Fruit fly (Drosophila melanogaster) whole organism, prepupa: ENCODE results near the gene TTLL15.

Experiments used
- Blimp-1 ChIP-seq: fragments of 200-800 bp; sonication (Bioruptor generic); optimal IDR thresholded peaks from 3 replicates; lab custom pipeline; 2017; ENCODE audit warnings: missing biosample characterization, missing genetic modification characterization, mild to moderate bottlenecking, moderate library complexity, missing genetic modification reagents
- CG10631 ChIP-seq: fragments of 200-800 bp; sonication (Bioruptor generic); optimal IDR thresholded peaks from 2 replicates; lab custom pipeline; 2016; ENCODE audit warnings: missing biosample characterization, missing genetic modification characterization
- CG10669 ChIP-seq: fragments of 200-800 bp; sonication (Bioruptor generic); optimal IDR thresholded peaks from 3 replicates; lab custom pipeline; 2018; ENCODE audit warnings: missing biosample characterization, mild to moderate bottlenecking, missing genetic modification characterization, moderate library complexity
- CG11294 ChIP-seq: fragments of 200-800 bp; sonication (Bioruptor generic); IDR thresholded peaks from 2 replicates; pipeline ENCODE4 v1.3.6; 2022; ENCODE audit warnings: missing biosample characterization, missing genetic modification characterization
- CG11762 ChIP-seq: fragments of 200-800 bp; sonication (Bioruptor generic); optimal IDR thresholded peaks from 3 replicates; lab custom pipeline; 2016; ENCODE audit warnings: missing biosample characterization, missing genetic modification characterization; ENCODE audit not compliant: insufficient read depth
- CG15336 ChIP-seq: fragments of 200-800 bp; sonication (Bioruptor generic); IDR thresholded peaks from 2 replicates; pipeline ENCODE4 v1.3.6; 2022; ENCODE audit warnings: missing biosample characterization, missing genetic modification characterization
- CG16779 ChIP-seq: fragments of 200-800 bp; sonication (Bioruptor generic); optimal IDR thresholded peaks from 3 replicates; lab custom pipeline; 2017; ENCODE audit warnings: missing biosample characterization, mild to moderate bottlenecking, missing genetic modification characterization
- CG3032 ChIP-seq: fragments of 200-800 bp; optimal IDR thresholded peaks from 2 replicates; lab custom pipeline; 2019; ENCODE audit warnings: missing biosample characterization, mild to moderate bottlenecking, missing genetic modification characterization, moderate library complexity
- CG32006 ChIP-seq: fragments of 200-800 bp; sonication (Bioruptor generic); optimal IDR thresholded peaks from 3 replicates; lab custom pipeline; 2017; ENCODE audit warnings: missing biosample characterization, mild to moderate bottlenecking, missing genetic modification characterization
- CG3919 ChIP-seq: fragments of 200-800 bp; sonication (Bioruptor generic); optimal IDR thresholded peaks from 3 replicates; lab custom pipeline; 2016; ENCODE audit warnings: missing biosample characterization, missing genetic modification characterization
- CG4318 ChIP-seq: fragments of 200-800 bp; sonication (Bioruptor generic); optimal IDR thresholded peaks from 3 replicates; lab custom pipeline; 2017; ENCODE audit warnings: missing biosample characterization, mild to moderate bottlenecking, missing genetic modification characterization
- CG6163 ChIP-seq: fragments of 200-800 bp; sonication (Bioruptor generic); IDR thresholded peaks from 3 replicates; pipeline ENCODE4 v1.3.6; 2022; ENCODE audit warnings: missing biosample characterization, missing genetic modification characterization
- CG6276 ChIP-seq: fragments of 200-800 bp; sonication (Bioruptor generic); optimal IDR thresholded peaks from 2 replicates; lab custom pipeline; 2017; ENCODE audit warnings: missing biosample characterization, mild to moderate bottlenecking, missing genetic modification characterization
- CG6792 ChIP-seq: fragments of 200-800 bp; sonication (Bioruptor generic); optimal IDR thresholded peaks from 3 replicates; lab custom pipeline; 2016; ENCODE audit warnings: missing biosample characterization, missing genetic modification characterization
- CG6808 ChIP-seq: fragments of 200-800 bp; sonication (Bioruptor generic); optimal IDR thresholded peaks from 3 replicates; lab custom pipeline; 2017; ENCODE audit warnings: missing biosample characterization, missing genetic modification characterization, mild to moderate bottlenecking, moderate library complexity, missing genetic modification reagents
- CG6854 ChIP-seq: fragments of 200-800 bp; sonication (Bioruptor generic); optimal IDR thresholded peaks from 2 replicates; lab custom pipeline; 2017; ENCODE audit warnings: missing biosample characterization, mild to moderate bottlenecking, missing genetic modification characterization
- CG8119 ChIP-seq: fragments of 200-800 bp; sonication (Bioruptor generic); IDR thresholded peaks from 3 replicates; pipeline ENCODE4 v1.3.6; 2022; ENCODE audit warnings: missing biosample characterization, missing genetic modification characterization
- CG8632 ChIP-seq: fragments of 200-800 bp; sonication (Bioruptor generic); optimal IDR thresholded peaks from 3 replicates; lab custom pipeline; 2016; ENCODE audit warnings: missing biosample characterization, missing genetic modification characterization
- Eip75B ChIP-seq: fragments of 200-800 bp; sonication (Bioruptor generic); optimal IDR thresholded peaks from 3 replicates; lab custom pipeline; 2016; ENCODE audit warnings: missing biosample characterization, missing genetic modification characterization
- Eip78C ChIP-seq: fragments of 200-800 bp; sonication (Bioruptor generic); peaks from one replicate; lab custom pipeline; 2016; ENCODE audit warnings: missing biosample characterization, missing genetic modification characterization
- Ets21C ChIP-seq: fragments of 200-800 bp; sonication (Bioruptor generic); optimal IDR thresholded peaks from 3 replicates; lab custom pipeline; 2016; ENCODE audit warnings: missing biosample characterization, missing genetic modification characterization
- Ets96B ChIP-seq: fragments of 200-800 bp; optimal IDR thresholded peaks from 2 replicates; lab custom pipeline; 2019; ENCODE audit warnings: missing biosample characterization, mild to moderate bottlenecking, missing genetic modification characterization, moderate library complexity
- Gug ChIP-seq: fragments of 200-800 bp; sonication (Bioruptor generic); IDR thresholded peaks from 2 replicates; pipeline ENCODE4 v1.3.6; 2022; ENCODE audit warnings: missing biosample characterization, missing genetic modification characterization
- Hr38 ChIP-seq: sonication (Bioruptor generic); optimal IDR thresholded peaks from 2 replicates; lab custom pipeline; 2016; ENCODE audit warnings: missing biosample characterization, missing genetic modification characterization
- Hr39 ChIP-seq: fragments of 200-800 bp; sonication (Bioruptor generic); optimal IDR thresholded peaks from 2 replicates; lab custom pipeline; 2016; ENCODE audit warnings: missing biosample characterization, missing genetic modification characterization
- Hr4 ChIP-seq: fragments of 200-800 bp; sonication (Bioruptor generic); optimal IDR thresholded peaks from 3 replicates; lab custom pipeline; 2016; ENCODE audit warnings: missing biosample characterization, missing genetic modification characterization
- Lpt ChIP-seq: fragments of 200-800 bp; sonication (Bioruptor generic); optimal IDR thresholded peaks from 3 replicates; lab custom pipeline; 2016; ENCODE audit warnings: missing biosample characterization, missing genetic modification characterization
- Met ChIP-seq: fragments of 200-800 bp; sonication (Bioruptor generic); optimal IDR thresholded peaks from 3 replicates; lab custom pipeline; 2016; ENCODE audit warnings: missing biosample characterization, missing genetic modification characterization
- OdsH ChIP-seq: fragments of 200-800 bp; sonication (Bioruptor generic); optimal IDR thresholded peaks from 3 replicates; lab custom pipeline; 2016; ENCODE audit warnings: missing biosample characterization, missing genetic modification characterization
- Smox ChIP-seq: fragments of 200-800 bp; sonication (Bioruptor generic); optimal IDR thresholded peaks from 3 replicates; lab custom pipeline; 2016; ENCODE audit warnings: missing biosample characterization, missing genetic modification characterization
- Sox102F ChIP-seq: fragments of 200-800 bp; sonication (Bioruptor generic); optimal IDR thresholded peaks from 2 replicates; lab custom pipeline; 2016; ENCODE audit warnings: missing biosample characterization, mild to moderate bottlenecking, missing genetic modification characterization
- Sox14 ChIP-seq: fragments of 200-800 bp; sonication (Bioruptor generic); optimal IDR thresholded peaks from 3 replicates; lab custom pipeline; 2016; ENCODE audit warnings: missing biosample characterization, missing genetic modification characterization
- Sox15 ChIP-seq: fragments of 200-800 bp; sonication (Bioruptor generic); optimal IDR thresholded peaks from 3 replicates; lab custom pipeline; 2016; ENCODE audit warnings: missing biosample characterization, missing genetic modification characterization
- achi ChIP-seq: fragments of 200-800 bp; sonication (Bioruptor generic); optimal IDR thresholded peaks from 3 replicates; lab custom pipeline; 2016; ENCODE audit warnings: missing biosample characterization, missing genetic modification characterization
- acj6 ChIP-seq: fragments of 200-800 bp; sonication (Bioruptor generic); optimal IDR thresholded peaks from 3 replicates; lab custom pipeline; 2016; ENCODE audit warnings: missing biosample characterization, missing genetic modification characterization
- dac ChIP-seq: fragments of 200-800 bp; sonication (Bioruptor generic); optimal IDR thresholded peaks from 2 replicates; lab custom pipeline; 2017; ENCODE audit warnings: missing biosample characterization, mild to moderate bottlenecking, missing genetic modification characterization
- dsx ChIP-seq: fragments of 200-800 bp; optimal IDR thresholded peaks from 3 replicates; lab custom pipeline; 2019; ENCODE audit warnings: missing biosample characterization, mild to moderate bottlenecking, missing genetic modification characterization, moderate library complexity; ENCODE audit not compliant: poor library complexity, severe bottlenecking
- eg ChIP-seq: fragments of 200-800 bp; sonication (Bioruptor generic); IDR thresholded peaks from 3 replicates; pipeline ENCODE4 v1.3.6; 2022; ENCODE audit warnings: missing biosample characterization, missing genetic modification characterization
- esn ChIP-seq: fragments of 200-800 bp; sonication (Bioruptor generic); optimal IDR thresholded peaks from 2 replicates; lab custom pipeline; 2016; ENCODE audit warnings: missing biosample characterization, mild to moderate bottlenecking, missing genetic modification characterization, moderate library complexity
- fd59A ChIP-seq: fragments of 200-800 bp; sonication (Bioruptor generic); optimal IDR thresholded peaks from 2 replicates; lab custom pipeline; 2017; ENCODE audit warnings: missing biosample characterization, mild to moderate bottlenecking, missing genetic modification characterization, missing genetic modification reagents
- fd85E ChIP-seq: fragments of 200-800 bp; sonication (Bioruptor generic); optimal IDR thresholded peaks from 3 replicates; lab custom pipeline; 2016; ENCODE audit warnings: missing biosample characterization, missing genetic modification characterization
- fkh ChIP-seq: fragments of 200-800 bp; sonication (Bioruptor generic); optimal IDR thresholded peaks from 3 replicates; lab custom pipeline; 2017; ENCODE audit warnings: missing biosample characterization, mild to moderate bottlenecking, missing genetic modification characterization, moderate library complexity
- pdm3 ChIP-seq: fragments of 200-800 bp; sonication (Bioruptor generic); optimal IDR thresholded peaks from 3 replicates; lab custom pipeline; 2016; ENCODE audit warnings: missing biosample characterization, missing genetic modification characterization
- ss ChIP-seq, 2 experiments: fragments of 200-800 bp; sonication (Bioruptor generic); optimal IDR thresholded peaks; 2 replicates in 1 of 2; 3 replicates in 1 of 2; lab custom pipeline; 2017 to 2018; ENCODE audit warnings: mild to moderate bottlenecking in 2 of 2, missing biosample characterization in 2 of 2, missing genetic modification characterization in 2 of 2, moderate library complexity in 1 of 2
- vri ChIP-seq: fragments of 200-800 bp; sonication (Bioruptor generic); optimal IDR thresholded peaks from 3 replicates; lab custom pipeline; 2016; ENCODE audit warnings: missing biosample characterization, mild to moderate bottlenecking, missing genetic modification characterization

The TTLL15 gene

dm6 chr3R:10834893-10835292, 19.8 kb downstream of the TTLL15 start (continued):
- TF ChIP-seq dac (GFP tag; lab: Kevin White, UChicago) = peak; percentile 92
- TF ChIP-seq eg = peak; percentile 97
- peak; percentile 96 for TF ChIP-seq achi (GFP tag; lab: Kevin White, UChicago)
- TF ChIP-seq CG6808 (GFP tag; lab: Kevin White, UChicago) = peak; percentile 96
- peak; percentile 96 for TF ChIP-seq esn
- TF ChIP-seq Sox15 (GFP tag; lab: Kevin White, UChicago) = peak; percentile 90
- peak; percentile 96 for TF ChIP-seq CG32006 (GFP tag; lab: Kevin White, UChicago)
- TF ChIP-seq Gug (GFP tag; lab: Robert Waterston, UW) = peak; percentile 88
- peak; percentile 98 for TF ChIP-seq CG6163 (GFP tag; lab: Robert Waterston, UW)
- peak; percentile 97 for TF ChIP-seq Eip75B (GFP tag; lab: Kevin White, UChicago)
- TF ChIP-seq Blimp-1 (GFP tag; lab: Kevin White, UChicago) = peak; percentile 88
- peak; percentile 94 for TF ChIP-seq vri
- peak; percentile 93 for TF ChIP-seq pdm3 (GFP tag; lab: Kevin White, UChicago)
- TF ChIP-seq CG6854 (GFP tag; lab: Kevin White, UChicago) = peak; percentile 96
- TF ChIP-seq CG4318 = peak; percentile 93
- TF ChIP-seq OdsH (GFP tag; lab: Kevin White, UChicago) = peak; percentile 97
- TF ChIP-seq CG3919 (GFP tag; lab: Kevin White, UChicago) = peak; percentile 98
- TF ChIP-seq CG6276 = peak; percentile 95

dm6 chr3R:10836924-10837323, 21.8 kb downstream of the TTLL15 start:
- no peak for TF ChIP-seq CG10669
- no peak for TF ChIP-seq CG4318
- no peak for TF ChIP-seq fd85E (GFP tag; lab: Kevin White, UChicago)
- TF ChIP-seq CG15336 (GFP tag; lab: Robert Waterston, UW) = no peak
- TF ChIP-seq CG16779 (tag; lab: Kevin White, UChicago) = no peak
- no peak for TF ChIP-seq acj6
- no peak for TF ChIP-seq fkh (GFP tag; lab: Kevin White, UChicago)
- no peak for TF ChIP-seq CG8119 (GFP tag; lab: Robert Waterston, UW)
- TF ChIP-seq CG11294 (GFP tag; lab: Robert Waterston, UW) = no peak
- TF ChIP-seq dsx = no peak
- TF ChIP-seq Sox14 (GFP tag; lab: Kevin White, UChicago) = no peak
- TF ChIP-seq CG8632 (GFP tag; lab: Kevin White, UChicago) = no peak
- TF ChIP-seq CG32006 (GFP tag; lab: Kevin White, UChicago) = no peak
- no peak for TF ChIP-seq Hr38 (GFP tag; lab: Kevin White, UChicago)
- no peak for TF ChIP-seq pdm3 (GFP tag; lab: Kevin White, UChicago)
- no peak for TF ChIP-seq Met (GFP tag; lab: Kevin White, UChicago)
- no peak for TF ChIP-seq Smox (GFP tag; lab: Kevin White, UChicago)
- TF ChIP-seq Hr4 (GFP tag; lab: Kevin White, UChicago) = no peak
- TF ChIP-seq eg = no peak
- no peak for TF ChIP-seq Lpt

DNA sequence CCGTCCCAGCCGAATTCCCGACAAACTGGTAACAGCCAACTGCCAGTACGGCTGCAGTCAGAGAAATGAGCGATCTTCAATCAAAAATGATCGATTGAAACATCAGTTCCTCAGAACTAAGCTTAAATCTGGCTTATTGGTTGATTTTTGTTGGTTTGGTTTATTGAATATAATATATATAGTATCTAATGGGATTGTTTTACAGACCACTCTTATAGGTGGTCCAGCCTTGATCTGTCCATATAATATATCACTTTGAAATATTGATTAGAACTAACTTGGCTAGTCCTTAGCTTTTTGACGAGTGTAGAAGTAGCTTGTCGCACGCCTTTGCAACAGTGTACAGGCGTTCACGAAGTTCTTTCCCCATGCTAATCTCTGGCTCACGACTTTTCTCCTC, 27.3 kb downstream of the TTLL15 start:
- TF ChIP-seq fkh (GFP tag; lab: Kevin White, UChicago) (no peak), fd59A (GFP tag; lab: Kevin White, UChicago) (peak; percentile 16), CG6792 (GFP tag; lab: Kevin White, UChicago) (no peak), CG15336 (GFP tag; lab: Robert Waterston, UW) (0 out of 2 replicates have a peak, but pooled peaks have one; percentile 12), Hr39 (GFP tag; lab: Kevin White, UChicago) (no peak), acj6 (peak; percentile 19), achi (GFP tag; lab: Kevin White, UChicago) (peak; percentile 20), Sox14 (GFP tag; lab: Kevin White, UChicago) (no peak), CG10631 (GFP tag; lab: Kevin White, UChicago) (peak; percentile 28), dsx (peak; percentile 61), CG6808 (GFP tag; lab: Kevin White, UChicago) (peak; percentile 44), Sox102F (no peak), CG3032 (peak; percentile 58), CG11762 (GFP tag; lab: Kevin White, UChicago) (no peak), ss (GFP tag; optimal IDR thresholded peaks at IDR 0.05; lab: Kevin White, UChicago) (peak; percentile 4 to 31), CG32006 (GFP tag; lab: Kevin White, UChicago) (peak; percentile 48), CG3919 (GFP tag; lab: Kevin White, UChicago) (peak; percentile 24), Ets96B (tag; lab: Kevin White, UChicago) (peak; percentile 31), Eip78C (peak; percentile 70), CG10669 (peak; percentile 30), Ets21C (no peak)
